Worm (Caenorhabditis elegans): ENCODE results near the gene apy-1.

ce11 chrX:7568684-7569289 is 735 bp downstream of the apy-1 start:
- no peak for TF ChIP-seq flt-1 (GFP tag; IDR thresholded peaks at IDR 0.05)
- no peak for TF ChIP-seq ztf-23 (GFP tag; IDR thresholded peaks at IDR 0.05)
- no peak for TF ChIP-seq cog-1 (tag; optimal IDR thresholded peaks at IDR 0.05)
- TF ChIP-seq T22C8.4 (GFP tag; IDR thresholded peaks at IDR 0.05) = no peak
- TF ChIP-seq ref-1 (GFP tag; conservative IDR thresholded peaks at IDR 0.05) = no peak
- TF ChIP-seq ztf-29 (GFP tag; IDR thresholded peaks at IDR 0.05) = no peak
- no peak for TF ChIP-seq klf-2 (GFP tag; conservative IDR thresholded peaks at IDR 0.05)
- TF ChIP-seq tab-1 (GFP tag; IDR thresholded peaks at IDR 0.05) = no peak
- TF ChIP-seq med-1 (GFP tag; optimal IDR thresholded peaks at IDR 0.05; ENCODE audit: insufficient read depth) = no peak

Measured in whole organism, midembryonic.